Worm (Caenorhabditis elegans) whole organism, midembryonic: ENCODE measurements around the gene pcp-5.

Experiments used
- T22C8.4 ChIP-seq: fragments of 200-800 bp; sonication (Bioruptor generic); IDR thresholded peaks from 2 replicates; pipeline ENCODE4 v1.3.6; 2022; ENCODE audit warnings: missing genetic modification characterization, missing compliant biosample characterization
- flt-1 ChIP-seq: fragments of 200-800 bp; sonication (Bioruptor generic); IDR thresholded peaks from 2 replicates; pipeline ENCODE4 v1.3.6; 2022; ENCODE audit warnings: missing genetic modification characterization, missing compliant biosample characterization
- klf-2 ChIP-seq: fragments of 200-800 bp; sonication (Bioruptor generic); conservative IDR thresholded peaks from 2 replicates; pipeline ENCODE4 v1.3.6; 2022; ENCODE audit warnings: missing genetic modification reagents, missing genetic modification characterization, missing compliant biosample characterization
- med-1 ChIP-seq: sonication (generic microtip); optimal IDR thresholded peaks from 2 replicates; lab custom pipeline; 2017; ENCODE audit warnings: missing genetic modification characterization, mild to moderate bottlenecking, missing compliant biosample characterization, antibody characterized with exemption, missing genetic modification reagents; ENCODE audit not compliant: insufficient read depth
- ztf-29 ChIP-seq: fragments of 200-800 bp; sonication (Bioruptor generic); IDR thresholded peaks from 2 replicates; pipeline ENCODE4 v1.3.6; 2022; ENCODE audit warnings: missing genetic modification reagents, missing genetic modification characterization, missing compliant biosample characterization

DNA sequence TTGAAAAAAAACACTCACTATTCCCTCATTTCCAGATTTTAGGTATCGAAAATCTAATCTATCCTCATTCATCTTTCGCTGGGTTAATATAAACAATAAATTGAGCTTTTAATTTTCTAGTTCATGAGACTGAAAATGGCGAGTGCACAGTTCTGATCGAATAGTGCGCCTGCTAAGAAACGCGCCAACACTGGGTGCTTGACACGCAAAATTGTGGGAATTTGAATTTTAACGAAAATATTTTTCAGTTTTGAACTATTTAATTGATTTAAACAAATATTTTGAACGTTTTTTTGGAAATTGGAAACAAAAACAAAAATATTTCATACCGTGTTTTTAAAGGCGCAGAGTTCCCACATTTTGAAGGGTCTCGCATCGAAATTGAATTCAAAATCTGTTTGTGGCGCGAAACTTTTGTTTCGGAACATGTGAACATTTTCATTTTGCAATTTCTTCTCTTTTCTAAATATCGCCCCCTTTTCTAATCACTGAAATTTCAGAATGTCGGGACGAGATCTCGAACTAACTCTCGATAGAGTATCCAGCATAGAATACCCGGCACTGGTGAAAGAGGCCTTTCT, 21.2 kb upstream of the pcp-5 start, which contains the start of the genes C29E4.13 and npp-15:
- TF ChIP-seq ztf-29 (GFP tag; lab: Robert Waterston, UW): no peak
- TF ChIP-seq med-1 (GFP tag; lab: Kevin White, UChicago): no peak
- no peak for TF ChIP-seq klf-2 (GFP tag; lab: Robert Waterston, UW)
- TF ChIP-seq flt-1 (GFP tag; lab: Robert Waterston, UW): no peak
- no peak for TF ChIP-seq T22C8.4
